Fruit fly (Drosophila melanogaster) whole organism, wandering third instar larva: ENCODE results near the gene gish.
A peak's percentile ranks its signal among the peaks of the same experiment; 100 is the strongest.

Experiments
- CG9705 ChIP-seq: fragments of 200-800 bp; sonication (Bioruptor generic); optimal IDR thresholded peaks from 2 replicates; lab custom pipeline; 2018; ENCODE audit warnings: missing biosample characterization, mild to moderate bottlenecking, missing genetic modification characterization
- CrebA ChIP-seq: fragments of 200-800 bp; sonication (Bioruptor generic); optimal IDR thresholded peaks from 2 replicates; lab custom pipeline; 2016; ENCODE audit warnings: missing biosample characterization, mild to moderate bottlenecking, missing genetic modification characterization, borderline replicate concordance
- Myc ChIP-seq: fragments of >200 bp; optimal IDR thresholded peaks from 2 replicates; lab custom pipeline; 2017
- h ChIP-seq: fragments of 200-800 bp; sonication (Bioruptor generic); optimal IDR thresholded peaks from 3 replicates; lab custom pipeline; 2016; ENCODE audit warnings: missing biosample characterization, mild to moderate bottlenecking, missing genetic modification characterization
- jim ChIP-seq: fragments of 175-275, 200-325 bp; sonication (Bioruptor generic); optimal IDR thresholded peaks from 2 replicates; lab custom pipeline; 2016; ENCODE audit warnings: missing biosample characterization, mild to moderate bottlenecking, missing genetic modification characterization
- psq ChIP-seq: fragments of 200-800 bp; sonication (Bioruptor generic); optimal IDR thresholded peaks from 3 replicates; lab custom pipeline; 2017; ENCODE audit warnings: missing biosample characterization, mild to moderate bottlenecking, missing genetic modification characterization, moderate library complexity

- TF ChIP-seq jim (GFP tag; lab: Kevin White, UChicago) (no peak), Myc (lab: Kevin White, UChicago) (no peak), psq (no peak), CG9705 (GFP tag; lab: Kevin White, UChicago) (no peak), CrebA (no peak), h (GFP tag; lab: Kevin White, UChicago) (peak; percentile 19)
These were observed 42.1 kb upstream of the gish start for dm6 chr3R:16230080-16230670.
